Fruit fly (Drosophila melanogaster) whole organism, wandering third instar larva: ENCODE results near the gene mRpS35.

Source experiments
- h ChIP-seq: fragments of 200-800 bp; sonication (Bioruptor generic); optimal IDR thresholded peaks from 3 replicates; lab custom pipeline; 2016; ENCODE audit warnings: missing biosample characterization, mild to moderate bottlenecking, missing genetic modification characterization
- woc ChIP-seq: sonication (Bioruptor generic); optimal IDR thresholded peaks from 2 replicates; lab custom pipeline; 2016; ENCODE audit warnings: missing biosample characterization, mild to moderate bottlenecking, missing genetic modification characterization

DNA sequence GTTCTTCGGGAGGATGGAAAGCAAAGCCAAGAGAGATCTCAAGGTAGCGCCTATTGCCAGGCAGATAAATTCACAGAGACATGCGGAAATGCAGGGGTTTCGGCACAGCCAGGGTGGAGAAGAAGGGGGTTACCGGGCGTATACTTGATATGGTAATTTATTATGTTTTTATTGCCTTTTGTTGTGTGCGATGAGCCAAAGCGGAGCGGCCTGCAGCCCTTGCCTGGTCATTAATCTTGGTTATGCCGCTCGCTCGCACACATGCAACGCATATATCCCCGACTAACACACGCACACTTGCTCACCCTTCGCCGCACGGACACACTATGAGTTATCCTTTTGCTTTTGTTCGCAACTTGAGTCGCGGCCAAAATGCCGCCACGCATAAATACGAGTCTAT, 36.0 kb downstream of the mRpS35 start:
- no peak for TF ChIP-seq h (GFP tag; lab: Kevin White, UChicago)
- TF ChIP-seq woc (GFP tag; lab: Kevin White, UChicago): no peak
